Worm (Caenorhabditis elegans) whole organism, L4 larva: ENCODE measurements around the gene tsen-2.
A peak's percentile ranks its signal among the peaks of the same experiment; 100 is the strongest.

Source experiments
- D1046.2 ChIP-seq: fragments of 200-800 bp; sonication (Bioruptor generic); IDR thresholded peaks from 2 replicates; pipeline ENCODE4 v1.3.6; 2022; ENCODE audit warnings: missing genetic modification characterization, missing compliant biosample characterization
- F37D6.2 ChIP-seq: sonication (generic microtip); optimal IDR thresholded peaks from 2 replicates; lab custom pipeline; 2016; ENCODE audit warnings: mild to moderate bottlenecking, missing genetic modification characterization, missing compliant biosample characterization
- F44E2.7 ChIP-seq: fragments of 200-800 bp; sonication (Bioruptor generic); IDR thresholded peaks from 2 replicates; pipeline ENCODE4 v2.1.2; 2022; ENCODE audit warnings: missing genetic modification characterization, missing compliant biosample characterization
- F49E8.2 ChIP-seq: sonication (generic microtip); optimal IDR thresholded peaks from 2 replicates; lab custom pipeline; 2016; ENCODE audit warnings: missing compliant biosample characterization, mild to moderate bottlenecking, missing genetic modification characterization, borderline replicate concordance
- R02D3.7 ChIP-seq: fragments of 150-350 bp; sonication (generic microtip); optimal IDR thresholded peaks from 3 replicates; lab custom pipeline; 2014; ENCODE audit warnings: missing biosample characterization, missing genetic modification characterization
- T20F7.1 ChIP-seq: fragments of 200-800 bp; sonication (Bioruptor generic); optimal IDR thresholded peaks from 2 replicates; lab custom pipeline; 2018; ENCODE audit warnings: mild to moderate bottlenecking, missing genetic modification characterization, missing compliant biosample characterization
- T26A8.4 ChIP-seq: fragments of 200-800 bp; sonication (Bioruptor generic); IDR thresholded peaks from 2 replicates; pipeline ENCODE4 v1.3.6; 2022; ENCODE audit warnings: missing genetic modification characterization, missing compliant biosample characterization
- Y48G9A.11 ChIP-seq: fragments of 200-800 bp; sonication (Bioruptor generic); IDR thresholded peaks from 2 replicates; pipeline ENCODE4 v1.3.6; 2022; ENCODE audit warnings: missing genetic modification reagents, missing genetic modification characterization, missing compliant biosample characterization
- ZK546.5 ChIP-seq, 2 experiments: sonication (generic microtip); optimal IDR thresholded peaks; 2 replicates each; lab custom pipeline; 2017; ENCODE audit warnings: missing biosample characterization in 2 of 2, missing genetic modification characterization in 2 of 2
- aly-2 ChIP-seq: sonication (generic microtip); optimal IDR thresholded peaks from 2 replicates; lab custom pipeline; 2018; ENCODE audit warnings: missing biosample characterization, missing genetic modification characterization
- arid-1 ChIP-seq: fragments of 200-800 bp; sonication (Bioruptor generic); conservative IDR thresholded peaks from 2 replicates; pipeline ENCODE4 v1.3.6; 2022; ENCODE audit warnings: missing genetic modification reagents, missing genetic modification characterization, missing compliant biosample characterization
- ceh-20 ChIP-seq: fragments of 200-800 bp; sonication (Bioruptor generic); IDR thresholded peaks from 2 replicates; pipeline ENCODE4 v1.3.6; 2022; ENCODE audit warnings: missing genetic modification reagents, missing genetic modification characterization, missing compliant biosample characterization
- ceh-28 ChIP-seq: fragments of 150-350 bp; optimal IDR thresholded peaks from 2 replicates; lab custom pipeline; 2014; ENCODE audit warnings: missing biosample characterization, missing genetic modification reagents, missing genetic modification characterization
- ceh-44 ChIP-seq: fragments of 200-800 bp; sonication (Bioruptor generic); IDR thresholded peaks from 2 replicates; pipeline ENCODE4 v1.3.6; 2022; ENCODE audit warnings: missing genetic modification reagents, missing genetic modification characterization, missing compliant biosample characterization
- ceh-82 ChIP-seq: sonication (generic microtip); optimal IDR thresholded peaks from 2 replicates; lab custom pipeline; 2017; ENCODE audit warnings: missing biosample characterization, missing genetic modification characterization
- ces-1 ChIP-seq: fragments of 150-350 bp; sonication (generic microtip); optimal IDR thresholded peaks from 4 replicates; lab custom pipeline; 2014; ENCODE audit warnings: missing biosample characterization, missing genetic modification reagents, missing genetic modification characterization
- daf-16 ChIP-seq, 3 experiments: sonication (generic microtip); optimal IDR thresholded peaks; 2 replicates each; lab custom pipeline; 2016 to 2017; ENCODE audit warnings: missing genetic modification characterization in 3 of 3, missing genetic modification reagents in 3 of 3, mild to moderate bottlenecking in 2 of 3, missing compliant biosample characterization in 2 of 3, missing biosample characterization in 1 of 3, moderate library complexity in 1 of 3
- dmd-6 ChIP-seq: fragments of 200-800 bp; sonication (Bioruptor generic); IDR thresholded peaks from 2 replicates; pipeline ENCODE4 v1.3.6; 2022; ENCODE audit warnings: missing genetic modification reagents, missing genetic modification characterization, missing compliant biosample characterization
- dpl-1 ChIP-seq: fragments of 150-350 bp; optimal IDR thresholded peaks from 2 replicates; lab custom pipeline; 2014; ENCODE audit warnings: missing biosample characterization, missing genetic modification reagents, missing genetic modification characterization
- dve-1 ChIP-seq: sonication (generic microtip); optimal IDR thresholded peaks from 2 replicates; lab custom pipeline; 2017; ENCODE audit warnings: antibody characterized with exemption, mild to moderate bottlenecking, missing genetic modification characterization, missing compliant biosample characterization; ENCODE audit not compliant: insufficient read depth
- fos-1 ChIP-seq: fragments of 150-350 bp; optimal IDR thresholded peaks from 2 replicates; lab custom pipeline; 2014; ENCODE audit warnings: missing biosample characterization, missing genetic modification characterization
- hif-1 ChIP-seq, 2 experiments: sonication (generic microtip); optimal IDR thresholded peaks; 2 replicates each; lab custom pipeline; 2016 to 2017; ENCODE audit warnings: missing compliant biosample characterization in 2 of 2, missing genetic modification characterization in 2 of 2, missing genetic modification reagents in 2 of 2, missing genotype in 2 of 2, mild to moderate bottlenecking in 1 of 2
- hlh-11 ChIP-seq: fragments of 200-800 bp; sonication (Bioruptor generic); optimal IDR thresholded peaks from 2 replicates; lab custom pipeline; 2018; ENCODE audit warnings: mild to moderate bottlenecking, missing genetic modification characterization, missing compliant biosample characterization
- hlh-30 ChIP-seq: sonication (generic microtip); optimal IDR thresholded peaks from 2 replicates; lab custom pipeline; 2017; ENCODE audit warnings: antibody characterized with exemption, mild to moderate bottlenecking, missing genetic modification characterization, missing compliant biosample characterization; ENCODE audit not compliant: insufficient read depth
- lin-1 ChIP-seq: fragments of 200-800 bp; sonication (Bioruptor generic); IDR thresholded peaks from 2 replicates; pipeline ENCODE4 v1.3.6; 2022; ENCODE audit warnings: missing genetic modification reagents, missing genetic modification characterization, missing compliant biosample characterization
- lin-13 ChIP-seq: fragments of 150-350 bp; optimal IDR thresholded peaks from 2 replicates; lab custom pipeline; 2014; ENCODE audit warnings: missing biosample characterization, missing genetic modification reagents, missing genetic modification characterization
- lin-39 ChIP-seq: fragments of 150-350 bp; optimal IDR thresholded peaks from 2 replicates; lab custom pipeline; 2014; ENCODE audit warnings: missing biosample characterization, missing genetic modification reagents, missing genetic modification characterization
- lir-3 ChIP-seq: sonication (generic microtip); optimal IDR thresholded peaks from 2 replicates; lab custom pipeline; 2016; ENCODE audit warnings: mild to moderate bottlenecking, missing genetic modification characterization, missing compliant biosample characterization
- madf-5 ChIP-seq, 2 experiments: fragments of 200-800 bp; sonication (Bioruptor generic); IDR thresholded peaks; 2 replicates each; pipeline ENCODE4 v1.3.6; 2022; ENCODE audit warnings: missing compliant biosample characterization in 2 of 2, missing genetic modification characterization in 2 of 2
- madf-9 ChIP-seq: fragments of 200-800 bp; sonication (Bioruptor generic); conservative IDR thresholded peaks from 2 replicates; pipeline ENCODE4 v1.3.6; 2022; ENCODE audit warnings: missing genetic modification reagents, missing genetic modification characterization, missing compliant biosample characterization
- mdl-1 ChIP-seq, 2 experiments: fragments of 150-350 bp in 1 of 2; sonication (generic microtip) in 1 of 2; optimal IDR thresholded peaks; 2 replicates each; lab custom pipeline; 2014 to 2017; ENCODE audit warnings: missing biosample characterization in 2 of 2, missing genetic modification characterization in 2 of 2
- mes-2 ChIP-seq: sonication (generic microtip); optimal IDR thresholded peaks from 2 replicates; lab custom pipeline; 2016; ENCODE audit warnings: missing genotype, mild to moderate bottlenecking, missing genetic modification characterization, missing compliant biosample characterization; ENCODE audit not compliant: poor library complexity, severe bottlenecking
- nhr-102 ChIP-seq: sonication (generic microtip); optimal IDR thresholded peaks from 2 replicates; lab custom pipeline; 2016; ENCODE audit warnings: mild to moderate bottlenecking, missing genetic modification characterization, moderate library complexity, missing compliant biosample characterization
- nhr-11 ChIP-seq: fragments of 150-350 bp; optimal IDR thresholded peaks from 2 replicates; lab custom pipeline; 2014; ENCODE audit warnings: missing biosample characterization, missing genetic modification characterization
- nhr-111 ChIP-seq: fragments of 200-800 bp; sonication (Bioruptor generic); optimal IDR thresholded peaks from 2 replicates; lab custom pipeline; 2018; ENCODE audit warnings: mild to moderate bottlenecking, missing genetic modification characterization, missing compliant biosample characterization
- nhr-25 ChIP-seq: sonication (generic microtip); optimal IDR thresholded peaks from 2 replicates; lab custom pipeline; 2017; ENCODE audit warnings: missing genetic modification characterization, mild to moderate bottlenecking, missing compliant biosample characterization, antibody characterized with exemption, moderate library complexity, borderline replicate concordance; ENCODE audit not compliant: insufficient read depth
- nhr-41 ChIP-seq: fragments of 200-800 bp; sonication (Bioruptor generic); IDR thresholded peaks from 2 replicates; pipeline ENCODE4 v1.3.6; 2022; ENCODE audit warnings: missing genetic modification reagents, missing genetic modification characterization, missing compliant biosample characterization
- nhr-48 ChIP-seq: sonication (generic microtip); optimal IDR thresholded peaks from 2 replicates; lab custom pipeline; 2016; ENCODE audit warnings: mild to moderate bottlenecking, missing genetic modification characterization, missing compliant biosample characterization
- pha-4 ChIP-seq, 2 experiments: fragments of 150-350 bp in 1 of 2; fragments of 200-800 bp in 1 of 2; sonication (Bioruptor generic) in 1 of 2; IDR thresholded peaks in 1 of 2; optimal IDR thresholded peaks in 1 of 2; 2 replicates each; pipeline versions ENCODE4 v1.3.6 to Lab custom; 2014 to 2022; ENCODE audit warnings: missing genetic modification characterization in 2 of 2, missing genetic modification reagents in 2 of 2, missing biosample characterization in 1 of 2, missing compliant biosample characterization in 1 of 2
- saeg-2 ChIP-seq: fragments of 200-800 bp; sonication (Bioruptor generic); IDR thresholded peaks from 2 replicates; pipeline ENCODE4 v1.3.6; 2022; ENCODE audit warnings: missing genetic modification reagents, missing genetic modification characterization, missing compliant biosample characterization
- set-16 ChIP-seq: fragments of 200-800 bp; sonication (Bioruptor generic); IDR thresholded peaks from 2 replicates; pipeline ENCODE4 v1.3.6; 2022; ENCODE audit warnings: missing genetic modification reagents, missing genetic modification characterization, missing compliant biosample characterization
- skn-1 ChIP-seq: fragments of 150-350 bp; optimal IDR thresholded peaks from 2 replicates; lab custom pipeline; 2014; ENCODE audit warnings: missing biosample characterization, missing genetic modification characterization
- snpc-1.2 ChIP-seq: fragments of 200-800 bp; sonication (Bioruptor generic); IDR thresholded peaks from 2 replicates; pipeline ENCODE4 v1.3.6; 2022; ENCODE audit warnings: missing genetic modification reagents, missing genetic modification characterization, missing compliant biosample characterization
- snpc-4 ChIP-seq: fragments of 150-350 bp; optimal IDR thresholded peaks from 2 replicates; lab custom pipeline; 2014; ENCODE audit warnings: missing biosample characterization, missing genetic modification characterization
- zfp-2 ChIP-seq: sonication (generic microtip); optimal IDR thresholded peaks from 2 replicates; lab custom pipeline; 2016; ENCODE audit warnings: mild to moderate bottlenecking, missing genetic modification characterization, missing compliant biosample characterization
- ztf-11 ChIP-seq: fragments of 150-350 bp; optimal IDR thresholded peaks from 2 replicates; lab custom pipeline; 2014; ENCODE audit warnings: missing biosample characterization, missing genetic modification characterization
- ztf-7 ChIP-seq: fragments of 150-350 bp; optimal IDR thresholded peaks from 2 replicates; lab custom pipeline; 2014; ENCODE audit warnings: missing biosample characterization, missing genetic modification characterization

tsen-2 gene

ce11 chrIII:11935948-11936280 lies 37.8 kb upstream of the tsen-2 start (continued):
- no peak for TF ChIP-seq madf-5 (GFP tag; IDR thresholded peaks at IDR 0.05; lab: Robert Waterston, UW)
- TF ChIP-seq snpc-1.2 (GFP tag; lab: Robert Waterston, UW) = no peak
- TF ChIP-seq F37D6.2 (tag; lab: Kevin White, UChicago) = peak; percentile 6
- TF ChIP-seq Y48G9A.11 (GFP tag; lab: Robert Waterston, UW) = no peak
- no peak for TF ChIP-seq D1046.2
- TF ChIP-seq ceh-44 = no peak
- TF ChIP-seq dmd-6 (GFP tag; lab: Robert Waterston, UW) = no peak
- TF ChIP-seq mdl-1 (tag; optimal IDR thresholded peaks at IDR 0.05; lab: Kevin White, UChicago) = no peak
- no peak for TF ChIP-seq lir-3 (tag; lab: Kevin White, UChicago)
- no peak for TF ChIP-seq ceh-28
- TF ChIP-seq fos-1 = no peak
- TF ChIP-seq R02D3.7 (tag; lab: Kevin White, UChicago) = no peak
- no peak for TF ChIP-seq ztf-11
- no peak for TF ChIP-seq ZK546.5 (tag; optimal IDR thresholded peaks at IDR 0.05; lab: Kevin White, UChicago)
- no peak for TF ChIP-seq F44E2.7
- no peak for TF ChIP-seq saeg-2 (GFP tag; lab: Robert Waterston, UW)
- no peak for TF ChIP-seq ceh-82 (tag; lab: Kevin White, UChicago)
- TF ChIP-seq T26A8.4 (GFP tag; lab: Robert Waterston, UW) = no peak
- no peak for TF ChIP-seq daf-16 (GFP tag; optimal IDR thresholded peaks at IDR 0.05; lab: Kevin White, UChicago)
- no peak for TF ChIP-seq daf-16 (tag; optimal IDR thresholded peaks at IDR 0.05; lab: Kevin White, UChicago)
- TF ChIP-seq zfp-2 = peak; percentile 17
- no peak for TF ChIP-seq ztf-7 (tag; lab: Kevin White, UChicago)
- no peak for TF ChIP-seq arid-1 (GFP tag; lab: Robert Waterston, UW)
- TF ChIP-seq nhr-25 (tag; lab: Kevin White, UChicago) = no peak
- TF ChIP-seq lin-39 = no peak
- no peak for TF ChIP-seq nhr-41
- peak; percentile 18 for TF ChIP-seq dpl-1
- TF ChIP-seq mes-2 (tag; lab: Kevin White, UChicago) = no peak
- TF ChIP-seq nhr-111 (GFP tag; lab: Kevin White, UChicago) = no peak
- no peak for TF ChIP-seq T20F7.1 (GFP tag; lab: Kevin White, UChicago)
- TF ChIP-seq F49E8.2 (tag; lab: Kevin White, UChicago) = no peak

DNA sequence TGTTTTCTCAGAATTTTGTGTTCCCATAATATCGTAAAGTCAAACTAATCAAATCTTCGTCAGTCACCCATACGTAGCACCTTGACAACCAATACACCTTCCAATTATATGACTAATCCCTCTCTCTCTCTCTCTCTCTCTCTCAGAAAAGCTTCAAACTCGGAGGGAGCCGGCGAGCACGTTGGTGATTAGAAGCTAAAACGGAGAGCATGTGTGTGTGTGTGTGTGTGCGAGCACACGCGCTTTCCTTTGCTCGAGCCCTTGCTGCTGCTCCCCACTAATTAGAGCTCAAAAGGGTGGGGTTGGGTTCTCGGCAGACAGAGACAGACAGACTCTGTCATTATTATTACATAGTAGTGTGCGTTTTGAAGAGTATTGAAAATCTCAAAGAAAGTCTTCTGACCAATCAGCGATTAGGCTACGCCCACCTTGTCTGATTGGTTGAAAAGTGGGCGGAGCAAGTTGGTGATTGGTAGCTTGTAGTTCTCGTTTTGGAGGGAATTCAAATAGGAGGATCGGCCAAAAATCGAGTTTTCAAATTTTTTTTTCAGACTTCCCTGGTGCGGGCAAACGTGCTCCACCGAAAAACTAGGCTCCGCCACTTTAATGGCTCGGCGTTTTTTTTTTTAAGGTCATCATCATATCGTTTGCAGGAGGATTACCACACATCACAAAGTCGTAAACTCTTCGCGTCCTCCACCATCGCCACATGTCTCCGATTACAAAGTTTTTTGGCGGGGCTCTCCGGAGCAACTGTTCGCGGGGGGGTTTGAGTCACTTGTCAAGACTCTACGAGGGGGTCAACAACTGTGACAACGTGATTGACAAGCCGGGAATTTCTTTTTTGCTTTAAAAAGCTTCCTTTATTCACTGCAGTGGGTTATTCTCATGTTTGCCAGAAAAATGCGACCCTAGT lies 37.2 kb upstream of the tsen-2 start:
- TF ChIP-seq lin-13 (GFP tag; lab: Kevin White, UChicago) (no peak), aly-2 (tag; lab: Kevin White, UChicago) (no peak), snpc-4 (tag; lab: Kevin White, UChicago) (no peak), dve-1 (tag; lab: Kevin White, UChicago) (no peak), madf-9 (GFP tag; lab: Robert Waterston, UW) (no peak), ceh-20 (no peak), nhr-102 (tag; lab: Kevin White, UChicago) (no peak), skn-1 (tag; lab: Kevin White, UChicago) (no peak), lin-1 (GFP tag; lab: Robert Waterston, UW) (no peak), nhr-11 (tag; lab: Kevin White, UChicago) (no peak), pha-4 (GFP tag; IDR thresholded peaks at IDR 0.05; lab: Robert Waterston, UW) (no peak), pha-4 (tag; optimal IDR thresholded peaks at IDR 0.05; lab: Kevin White, UChicago) (no peak), daf-16 (GFP tag; optimal IDR thresholded peaks at IDR 0.05; lab: Kevin White, UChicago) (peak in 1 of 2 experiments; percentile 1), daf-16 (tag; optimal IDR thresholded peaks at IDR 0.05; lab: Kevin White, UChicago) (no peak), nhr-48 (tag; lab: Kevin White, UChicago) (no peak), ces-1 (GFP tag; lab: Kevin White, UChicago) (no peak), Y48G9A.11 (GFP tag; lab: Robert Waterston, UW) (no peak), T26A8.4 (GFP tag; lab: Robert Waterston, UW) (no peak), ceh-44 (no peak), hlh-30 (tag; lab: Kevin White, UChicago) (peak; percentile 29), set-16 (no peak), madf-5 (GFP tag; IDR thresholded peaks at IDR 0.05; lab: Robert Waterston, UW) (no peak), hif-1 (tag; optimal IDR thresholded peaks at IDR 0.05; lab: Kevin White, UChicago) (no peak), hlh-11 (tag; lab: Kevin White, UChicago) (peak; percentile 37), T20F7.1 (GFP tag; lab: Kevin White, UChicago) (no peak)
